Worm (Caenorhabditis elegans): ENCODE data around the gene dcn-1.

The dcn-1 gene

ce11 chrIII:4313061-4313962, at the start of gene dcn-1, which contains the start of gene evl-14:
Gene dcn-1, plus strand, starts transcription at chrIII:4313912.
Gene evl-14, minus strand, starts transcription at chrIII:4313128.
- TF ChIP-seq tbx-8 (GFP tag; optimal IDR thresholded peaks at IDR 0.05) (no peak), bed-3 (GFP tag; optimal IDR thresholded peaks at IDR 0.05) (no peak), lsy-2 (tag; optimal IDR thresholded peaks at IDR 0.05) (peak; percentile 68), ztf-11 (tag; optimal IDR thresholded peaks at IDR 0.05) (no peak), ceh-39 (tag; optimal IDR thresholded peaks at IDR 0.05) (peak; percentile 76), sptf-1 (tag; optimal IDR thresholded peaks at IDR 0.05) (no peak), lin-32 (GFP tag; optimal IDR thresholded peaks at IDR 0.05) (no peak), unc-62 (GFP tag; optimal IDR thresholded peaks at IDR 0.05) (no peak), drap-1 (GFP tag; optimal IDR thresholded peaks at IDR 0.05) (no peak), snpc-4 (tag; optimal IDR thresholded peaks at IDR 0.05) (no peak), nhr-12 (tag; optimal IDR thresholded peaks at IDR 0.05) (no peak), blmp-1 (tag; optimal IDR thresholded peaks at IDR 0.05) (no peak), mab-5 (tag; optimal IDR thresholded peaks at IDR 0.05) (no peak), unc-120 (tag; optimal IDR thresholded peaks at IDR 0.05; ENCODE audit: poor library complexity, severe bottlenecking) (no peak), ceh-43 (GFP tag; optimal IDR thresholded peaks at IDR 0.05) (no peak), hlh-1 (tag; optimal IDR thresholded peaks at IDR 0.05) (peak; percentile 34), pha-4 (tag; optimal IDR thresholded peaks at IDR 0.05) (peak; percentile 59), lin-13 (tag; optimal IDR thresholded peaks at IDR 0.05) (no peak), nhr-76 (tag; optimal IDR thresholded peaks at IDR 0.05) (no peak), zip-8 (tag; optimal IDR thresholded peaks at IDR 0.05) (peak; percentile 67), ham-2 (GFP tag; optimal IDR thresholded peaks at IDR 0.05) (no peak), mep-1 (tag; optimal IDR thresholded peaks at IDR 0.05) (peak; percentile 39), elt-1 (tag; optimal IDR thresholded peaks at IDR 0.05; ENCODE audit: borderline replicate concordance, insufficient read depth) (no peak), flh-1 (GFP tag; optimal IDR thresholded peaks at IDR 0.05) (no peak), ces-1 (GFP tag; optimal IDR thresholded peaks at IDR 0.05) (peak; percentile 59), nhr-237 (tag; optimal IDR thresholded peaks at IDR 0.05) (peak; percentile 74)

ce11 chrIII:4265892-4266291, 47.8 kb upstream of the dcn-1 start:
- TF ChIP-seq M03D4.4 (tag; optimal IDR thresholded peaks at IDR 0.05) (no peak), nhr-76 (tag; optimal IDR thresholded peaks at IDR 0.05) (no peak), blmp-1 (tag; optimal IDR thresholded peaks at IDR 0.05) (no peak), lsy-2 (tag; optimal IDR thresholded peaks at IDR 0.05) (no peak), lin-32 (GFP tag; optimal IDR thresholded peaks at IDR 0.05) (no peak), ceh-83 (GFP tag; optimal IDR thresholded peaks at IDR 0.05) (no peak), ham-2 (GFP tag; optimal IDR thresholded peaks at IDR 0.05) (no peak)

- TF ChIP-seq ces-1 (GFP tag; optimal IDR thresholded peaks at IDR 0.05): peak; percentile 25
- TF ChIP-seq mep-1 (tag; optimal IDR thresholded peaks at IDR 0.05): peak; percentile 66
- peak; percentile 74 for TF ChIP-seq lin-13 (tag; optimal IDR thresholded peaks at IDR 0.05)
- peak; percentile 45 for TF ChIP-seq pha-4 (tag; optimal IDR thresholded peaks at IDR 0.05)
- TF ChIP-seq lsy-2 (tag; optimal IDR thresholded peaks at IDR 0.05): peak; percentile 51
- no peak for TF ChIP-seq lin-32 (GFP tag; optimal IDR thresholded peaks at IDR 0.05)
- TF ChIP-seq bed-3 (GFP tag; optimal IDR thresholded peaks at IDR 0.05): no peak
- no peak for TF ChIP-seq cnd-1 (tag; optimal IDR thresholded peaks at IDR 0.05)
- peak; percentile 51 for TF ChIP-seq nhr-237 (tag; optimal IDR thresholded peaks at IDR 0.05)
- TF ChIP-seq nhr-28 (tag; optimal IDR thresholded peaks at IDR 0.05): no peak
- no peak for TF ChIP-seq unc-120 (tag; optimal IDR thresholded peaks at IDR 0.05; ENCODE audit: poor library complexity, severe bottlenecking)
These were observed 44.3 kb upstream of the dcn-1 start, which contains the start of the genes sftb-1 and R10E4.1 for ce11 chrIII:4269220-4269935. Gene sftb-1, minus strand, starts transcription at chrIII:4269270. Gene R10E4.1, plus strand, starts transcription at chrIII:4269743.

- TF ChIP-seq ztf-11 (tag; optimal IDR thresholded peaks at IDR 0.05) (no peak), sptf-1 (tag; optimal IDR thresholded peaks at IDR 0.05) (no peak), mab-5 (tag; optimal IDR thresholded peaks at IDR 0.05) (no peak), zip-8 (tag; optimal IDR thresholded peaks at IDR 0.05) (no peak), blmp-1 (tag; optimal IDR thresholded peaks at IDR 0.05) (no peak), nhr-76 (tag; optimal IDR thresholded peaks at IDR 0.05) (no peak), tbx-8 (GFP tag; optimal IDR thresholded peaks at IDR 0.05) (no peak), unc-62 (GFP tag; optimal IDR thresholded peaks at IDR 0.05) (no peak), nhr-28 (tag; optimal IDR thresholded peaks at IDR 0.05) (no peak), ces-1 (GFP tag; optimal IDR thresholded peaks at IDR 0.05) (no peak), M03D4.4 (tag; optimal IDR thresholded peaks at IDR 0.05) (no peak), bed-3 (GFP tag; optimal IDR thresholded peaks at IDR 0.05) (no peak), lsy-2 (tag; optimal IDR thresholded peaks at IDR 0.05) (no peak), lin-13 (tag; optimal IDR thresholded peaks at IDR 0.05) (no peak), elt-3 (tag; optimal IDR thresholded peaks at IDR 0.05) (no peak), snpc-4 (tag; optimal IDR thresholded peaks at IDR 0.05) (no peak), ceh-43 (GFP tag; optimal IDR thresholded peaks at IDR 0.05) (no peak), ceh-39 (tag; optimal IDR thresholded peaks at IDR 0.05) (no peak), lin-32 (GFP tag; optimal IDR thresholded peaks at IDR 0.05) (no peak), unc-39 (tag; optimal IDR thresholded peaks at IDR 0.05) (no peak)
These were observed 42.7 kb upstream of the dcn-1 start for ce11 chrIII:4271059-4271458.
